Fruit fly (Drosophila melanogaster): Measurements from ENCODE around the gene CG5112.

Gene CG5112

DNA sequence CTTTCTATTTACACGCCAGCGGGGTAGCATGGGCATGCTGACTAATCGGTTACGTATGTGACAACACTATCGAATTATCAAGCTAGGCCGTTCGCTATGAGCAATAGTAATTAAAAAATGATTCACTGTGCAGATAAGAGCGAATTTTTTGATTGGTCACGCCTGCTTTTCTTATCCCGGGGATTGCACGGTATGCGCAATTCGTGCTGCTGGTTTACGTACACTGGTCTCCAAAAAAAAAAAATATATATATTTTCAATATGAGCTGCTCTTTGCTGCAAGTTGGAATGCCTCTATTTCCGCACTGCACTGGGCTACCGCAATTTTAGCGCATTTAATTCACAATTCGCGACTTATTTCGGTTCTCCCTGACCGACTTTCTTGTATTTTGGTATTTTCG is 885 bp upstream of the CG5112 start (continued):
- TF ChIP-seq CG15011 (GFP tag; optimal IDR thresholded peaks at IDR 0.05): no peak
- no peak for TF ChIP-seq CG32767 (GFP tag; IDR thresholded peaks at IDR 0.05)
- no peak for TF ChIP-seq HLH54F (GFP tag; optimal IDR thresholded peaks at IDR 0.05)
- TF ChIP-seq CG10654 (GFP tag; optimal IDR thresholded peaks at IDR 0.05): peak; percentile 9
- TF ChIP-seq CG16813 (GFP tag; IDR thresholded peaks at IDR 0.05; ENCODE audit: partially characterized antibody): no peak
- no peak for TF ChIP-seq wor (GFP tag; IDR thresholded peaks at IDR 0.05)
- peak; percentile 11 for TF ChIP-seq ATbp (GFP tag; optimal IDR thresholded peaks at IDR 0.05)
- no peak for TF ChIP-seq hbn (GFP tag; IDR thresholded peaks at IDR 0.05; ENCODE audit: partially characterized antibody)
- no peak for TF ChIP-seq CG14710 (tag; optimal IDR thresholded peaks at IDR 0.05)
- TF ChIP-seq pzg (GFP tag; optimal IDR thresholded peaks at IDR 0.05): no peak
- TF ChIP-seq CG10366 (GFP tag; IDR thresholded peaks at IDR 0.05): peak; percentile 24
- peak; percentile 20 for TF ChIP-seq jing (GFP tag; optimal IDR thresholded peaks at IDR 0.05)
- TF ChIP-seq cas (GFP tag; IDR thresholded peaks at IDR 0.05): no peak
- TF ChIP-seq Vsx1 (GFP tag; optimal IDR thresholded peaks at IDR 0.05): no peak
- no peak for TF ChIP-seq lab (GFP tag; optimal IDR thresholded peaks at IDR 0.05)
- no peak for TF ChIP-seq Atf-2 (GFP tag; optimal IDR thresholded peaks at IDR 0.05)
- no peak for TF ChIP-seq MBD-R2 (GFP tag; IDR thresholded peaks at IDR 0.05)
- TF ChIP-seq slou (GFP tag; optimal IDR thresholded peaks at IDR 0.05): no peak
- no peak for TF ChIP-seq jigr1 (GFP tag; IDR thresholded peaks at IDR 0.05)
- TF ChIP-seq ab (GFP tag; optimal IDR thresholded peaks at IDR 0.05): peak; percentile 23
- TF ChIP-seq psq (GFP tag; optimal IDR thresholded peaks at IDR 0.05): no peak
- TF ChIP-seq chinmo (GFP tag; IDR thresholded peaks at IDR 0.05; ENCODE audit: partially characterized antibody): 0 out of 4 replicates have a peak, but pooled peaks have one; percentile 61
- TF ChIP-seq Lhr (GFP tag; optimal IDR thresholded peaks at IDR 0.05): no peak
- TF ChIP-seq CG17568 (GFP tag; optimal IDR thresholded peaks at IDR 0.05): no peak
- no peak for TF ChIP-seq pfk (GFP tag; optimal IDR thresholded peaks at IDR 0.05)
- no peak for TF ChIP-seq pan (optimal IDR thresholded peaks at IDR 0.05)
- TF ChIP-seq pan (GFP tag; optimal IDR thresholded peaks at IDR 0.05 in 1 of 2, IDR thresholded peaks at IDR 0.05 in 1 of 2): no peak
- no peak for TF ChIP-seq NK7.1 (GFP tag; optimal IDR thresholded peaks at IDR 0.05)
- no peak for TF ChIP-seq nmo (GFP tag; optimal IDR thresholded peaks at IDR 0.05)
- no peak for TF ChIP-seq CG3407 (GFP tag; optimal IDR thresholded peaks at IDR 0.05)
- 0 out of 2 replicates have a peak, but pooled peaks have one; percentile 5 for TF ChIP-seq Ptx1 (GFP tag; IDR thresholded peaks at IDR 0.05)
- no peak for TF ChIP-seq CG4360 (GFP tag; IDR thresholded peaks at IDR 0.05)
- peak; percentile 41; the same call in 2 of the 3 replicates for TF ChIP-seq zfh1 (GFP tag; IDR thresholded peaks at IDR 0.05)
- no peak for TF ChIP-seq CG6791 (GFP tag; IDR thresholded peaks at IDR 0.05; ENCODE audit: partially characterized antibody)
- TF ChIP-seq Dll (GFP tag; IDR thresholded peaks at IDR 0.05; ENCODE audit: partially characterized antibody): no peak
- TF ChIP-seq Sin3A (optimal IDR thresholded peaks at IDR 0.05): no peak
- no peak for TF ChIP-seq unc-4 (GFP tag; IDR thresholded peaks at IDR 0.05; ENCODE audit: partially characterized antibody)
- no peak for TF ChIP-seq MESR4 (GFP tag; optimal IDR thresholded peaks at IDR 0.05)
- TF ChIP-seq CG31365 (tag; optimal IDR thresholded peaks at IDR 0.05): no peak
- no peak for TF ChIP-seq Six4 (GFP tag; optimal IDR thresholded peaks at IDR 0.05)
- no peak for TF ChIP-seq odd (GFP tag; optimal IDR thresholded peaks at IDR 0.05)
- TF ChIP-seq rib (GFP tag; IDR thresholded peaks at IDR 0.05): no peak
- peak; percentile 34; the same call in 1 of the 2 replicates for TF ChIP-seq CG17328 (GFP tag; IDR thresholded peaks at IDR 0.05)
- TF ChIP-seq CG32772 (GFP tag; IDR thresholded peaks at IDR 0.05): peak; percentile 37; the same call in 1 of the 2 replicates
- no peak for TF ChIP-seq CG3065 (GFP tag; optimal IDR thresholded peaks at IDR 0.05)
- no peak for TF ChIP-seq CG8290 (GFP tag; optimal IDR thresholded peaks at IDR 0.05)
- TF ChIP-seq CG8290 (tag; optimal IDR thresholded peaks at IDR 0.05): peak in 1 of 2 experiments; percentile 54
- TF ChIP-seq oc (tag; optimal IDR thresholded peaks at IDR 0.05): peak; percentile 29
- TF ChIP-seq Oaz (GFP tag; IDR thresholded peaks at IDR 0.05): no peak
- TF ChIP-seq slbo (GFP tag; IDR thresholded peaks at IDR 0.05): peak; percentile 34; the same call in 1 of the 2 replicates
- TF ChIP-seq Gug (GFP tag; IDR thresholded peaks at IDR 0.05): no peak
- peak; percentile 24 for TF ChIP-seq fd96Cb (tag; optimal IDR thresholded peaks at IDR 0.05)
